Fruit fly (Drosophila melanogaster) whole organism, embryonic: ENCODE results near the gene cup.
A peak's percentile ranks its signal among the peaks of the same experiment; 100 is the strongest.

ENCODE experiments used
- CG10366 ChIP-seq: fragments of 200-800 bp; sonication (Bioruptor generic); IDR thresholded peaks from 2 replicates; pipeline ENCODE4 v1.3.6; 2022; ENCODE audit warnings: missing biosample characterization, missing genetic modification characterization
- CG11696 ChIP-seq: fragments of 200-800 bp; sonication (Bioruptor generic); IDR thresholded peaks from 2 replicates; pipeline ENCODE4 v1.3.6; 2022; ENCODE audit warnings: missing biosample characterization, missing genetic modification characterization
- CG11723 ChIP-seq: fragments of 200-800 bp; sonication (Bioruptor generic); optimal IDR thresholded peaks from 2 replicates; lab custom pipeline; 2017; ENCODE audit warnings: missing biosample characterization, mild to moderate bottlenecking, missing genetic modification characterization
- CG12769 ChIP-seq: fragments of 200-800 bp; sonication (Bioruptor generic); optimal IDR thresholded peaks from 2 replicates; lab custom pipeline; 2019; ENCODE audit warnings: missing biosample characterization, mild to moderate bottlenecking, missing genetic modification characterization, moderate library complexity
- CG13296 ChIP-seq: fragments of 200-800 bp; sonication (Bioruptor generic); optimal IDR thresholded peaks from 3 replicates; lab custom pipeline; 2018; ENCODE audit warnings: missing biosample characterization, mild to moderate bottlenecking, missing genetic modification characterization
- CG13624 ChIP-seq: fragments of 200-800 bp; sonication (Bioruptor generic); optimal IDR thresholded peaks from 2 replicates; lab custom pipeline; 2016; ENCODE audit warnings: missing biosample characterization, missing genetic modification characterization
- CG14860 ChIP-seq: fragments of 200-800 bp; sonication (Bioruptor generic); IDR thresholded peaks from 3 replicates; pipeline ENCODE4 v1.3.6; 2022; ENCODE audit warnings: missing biosample characterization, missing genetic modification characterization; ENCODE audit not compliant: partially characterized antibody
- CG14965 ChIP-seq: fragments of 200-800 bp; sonication (Bioruptor generic); optimal IDR thresholded peaks from 2 replicates; lab custom pipeline; 2016; ENCODE audit warnings: missing biosample characterization, missing genetic modification characterization, borderline replicate concordance
- CG15479 ChIP-seq: fragments of 200-800 bp; sonication (Bioruptor generic); optimal IDR thresholded peaks from 3 replicates; lab custom pipeline; 2019; ENCODE audit warnings: missing biosample characterization, mild to moderate bottlenecking, missing genetic modification characterization, moderate library complexity
- CG16815 ChIP-seq: fragments of 200-800 bp; sonication (Bioruptor generic); optimal IDR thresholded peaks from 3 replicates; lab custom pipeline; 2017; ENCODE audit warnings: missing biosample characterization, mild to moderate bottlenecking, missing genetic modification characterization
- CG17186 ChIP-seq: fragments of 200-800 bp; sonication (Bioruptor generic); optimal IDR thresholded peaks from 3 replicates; lab custom pipeline; 2017; ENCODE audit warnings: missing biosample characterization, missing genetic modification reagents, missing genetic modification characterization
- CG17328 ChIP-seq: fragments of 200-800 bp; sonication (Bioruptor generic); IDR thresholded peaks from 2 replicates; pipeline ENCODE4 v1.3.6; 2022; ENCODE audit warnings: missing biosample characterization, missing genetic modification characterization
- CG18619 ChIP-seq: fragments of 200-800 bp; sonication (Bioruptor generic); optimal IDR thresholded peaks from 3 replicates; lab custom pipeline; 2017; ENCODE audit warnings: missing biosample characterization, mild to moderate bottlenecking, missing genetic modification characterization
- CG2875 ChIP-seq: fragments of 200-800 bp; sonication (Bioruptor generic); optimal IDR thresholded peaks from 2 replicates; lab custom pipeline; 2017; ENCODE audit warnings: missing biosample characterization, mild to moderate bottlenecking, missing genetic modification characterization, missing genetic modification reagents
- CG30020 ChIP-seq: fragments of 200-800 bp; optimal IDR thresholded peaks from 2 replicates; lab custom pipeline; 2019; ENCODE audit warnings: missing biosample characterization, mild to moderate bottlenecking, missing genetic modification characterization, moderate library complexity
- CG32767 ChIP-seq: fragments of 200-800 bp; sonication (Bioruptor generic); IDR thresholded peaks from 2 replicates; pipeline ENCODE4 v1.3.6; 2022; ENCODE audit warnings: missing biosample characterization, missing genetic modification characterization
- CG33213 ChIP-seq: fragments of 200-800 bp; sonication (Bioruptor generic); optimal IDR thresholded peaks from 3 replicates; lab custom pipeline; 2016; ENCODE audit warnings: missing biosample characterization, missing genetic modification characterization
- CG3847 ChIP-seq: fragments of 200-800 bp; sonication (Bioruptor generic); IDR thresholded peaks from 2 replicates; pipeline ENCODE4 v1.3.6; 2022; ENCODE audit warnings: missing biosample characterization, missing genetic modification characterization
- CG43689 ChIP-seq: fragments of 200-800 bp; sonication (Bioruptor generic); IDR thresholded peaks from 2 replicates; pipeline ENCODE4 v1.3.6; 2022; ENCODE audit warnings: missing biosample characterization, missing genetic modification characterization
- CG4854 ChIP-seq: fragments of 200-800 bp; sonication (Bioruptor generic); optimal IDR thresholded peaks from 2 replicates; lab custom pipeline; 2016; ENCODE audit warnings: missing biosample characterization, missing genetic modification characterization, inconsistent platforms
- CG6683 ChIP-seq: fragments of 200-800 bp; sonication (Bioruptor generic); optimal IDR thresholded peaks from 2 replicates; lab custom pipeline; 2017; ENCODE audit warnings: missing biosample characterization, mild to moderate bottlenecking, missing genetic modification characterization, missing genetic modification reagents
- CG6689 ChIP-seq: fragments of 200-800 bp; sonication (Bioruptor generic); IDR thresholded peaks from 2 replicates; pipeline ENCODE4 v1.3.6; 2022; ENCODE audit warnings: missing biosample characterization, missing genetic modification characterization
- CG6791 ChIP-seq: fragments of 200-800 bp; sonication (Bioruptor generic); IDR thresholded peaks from 3 replicates; pipeline ENCODE4 v1.3.6; 2022; ENCODE audit warnings: missing biosample characterization, missing genetic modification characterization; ENCODE audit not compliant: partially characterized antibody
- CG7928 ChIP-seq: fragments of 200-800 bp; sonication (Bioruptor generic); optimal IDR thresholded peaks from 2 replicates; lab custom pipeline; 2017; ENCODE audit warnings: missing biosample characterization, mild to moderate bottlenecking, missing genetic modification characterization
- CTCF ChIP-seq: fragments of 200-800 bp; sonication (Bioruptor generic); optimal IDR thresholded peaks from 2 replicates; lab custom pipeline; 2017; ENCODE audit warnings: missing biosample characterization, mild to moderate bottlenecking, missing genetic modification characterization, moderate library complexity
- Deaf1 ChIP-seq: fragments of 200-800 bp; optimal IDR thresholded peaks from 3 replicates; lab custom pipeline; 2019; ENCODE audit warnings: missing biosample characterization, mild to moderate bottlenecking, missing genetic modification characterization, moderate library complexity
- Doc3 ChIP-seq: fragments of 200-800 bp; sonication (Bioruptor generic); IDR thresholded peaks from 3 replicates; pipeline ENCODE4 v1.3.6; 2022; ENCODE audit warnings: missing biosample characterization, missing genetic modification characterization; ENCODE audit not compliant: partially characterized antibody
- E2f1 ChIP-seq: fragments of 200-800 bp; sonication (Bioruptor generic); IDR thresholded peaks from 2 replicates; pipeline ENCODE4 v1.3.6; 2022; ENCODE audit warnings: missing biosample characterization, missing genetic modification characterization
- ERR ChIP-seq: fragments of 200-800 bp; sonication (Bioruptor generic); optimal IDR thresholded peaks from 2 replicates; lab custom pipeline; 2016; ENCODE audit warnings: missing biosample characterization, missing genetic modification characterization
- Hr3 ChIP-seq: fragments of 200-800 bp; sonication (Bioruptor generic); optimal IDR thresholded peaks from 3 replicates; lab custom pipeline; 2016; ENCODE audit warnings: missing biosample characterization, missing genetic modification characterization
- Hr78 ChIP-seq, 2 experiments: fragments of 200-800 bp in 1 of 2; fragments of >200 bp in 1 of 2; sonication (Bioruptor generic) in 1 of 2; optimal IDR thresholded peaks; 2 replicates each; lab custom pipeline; 2017 to 2019; ENCODE audit warnings: missing biosample characterization in 2 of 2, missing genetic modification characterization in 2 of 2, mild to moderate bottlenecking in 1 of 2, moderate library complexity in 1 of 2
- Nf-YB ChIP-seq: fragments of 200-800 bp; sonication (Bioruptor generic); optimal IDR thresholded peaks from 3 replicates; lab custom pipeline; 2019; ENCODE audit warnings: missing biosample characterization, mild to moderate bottlenecking, missing genetic modification characterization, moderate library complexity
- Spps ChIP-seq: fragments of 200-800 bp; sonication (Bioruptor generic); optimal IDR thresholded peaks from 2 replicates; lab custom pipeline; 2018; ENCODE audit warnings: missing biosample characterization, mild to moderate bottlenecking, missing genetic modification characterization
- amos ChIP-seq: fragments of 200-800 bp; sonication (Bioruptor generic); IDR thresholded peaks from 2 replicates; pipeline ENCODE4 v1.3.6; 2022; ENCODE audit warnings: missing biosample characterization, missing genetic modification characterization; ENCODE audit not compliant: partially characterized antibody
- ap ChIP-seq: fragments of 200-800 bp; sonication (Bioruptor generic); IDR thresholded peaks from 2 replicates; pipeline ENCODE4 v1.3.6; 2022; ENCODE audit warnings: missing biosample characterization, missing genetic modification characterization
- da ChIP-seq: fragments of 200-800 bp; sonication (Bioruptor generic); optimal IDR thresholded peaks from 2 replicates; lab custom pipeline; 2016; ENCODE audit warnings: missing biosample characterization, missing genetic modification characterization
- dm ChIP-seq: fragments of 200-800 bp; sonication (Bioruptor generic); optimal IDR thresholded peaks from 3 replicates; lab custom pipeline; 2016; ENCODE audit warnings: missing biosample characterization, missing genetic modification characterization
- fd3F ChIP-seq: fragments of 200-800 bp; sonication (Bioruptor generic); optimal IDR thresholded peaks from 2 replicates; lab custom pipeline; 2018; ENCODE audit warnings: missing biosample characterization, mild to moderate bottlenecking, missing genetic modification characterization, moderate library complexity
- gsb ChIP-seq: fragments of 200-800 bp; sonication (Bioruptor generic); IDR thresholded peaks from 2 replicates; pipeline ENCODE4 v1.3.6; 2022; ENCODE audit warnings: missing biosample characterization, missing genetic modification characterization
- gt ChIP-seq: fragments of 200-800 bp; sonication (Bioruptor generic); IDR thresholded peaks from 2 replicates; pipeline ENCODE4 v1.3.6; 2022; ENCODE audit warnings: missing biosample characterization, missing genetic modification characterization
- jumu ChIP-seq: fragments of 200-800 bp; sonication (Bioruptor generic); optimal IDR thresholded peaks from 3 replicates; lab custom pipeline; 2016; ENCODE audit warnings: missing biosample characterization, missing genetic modification characterization
- mam ChIP-seq: fragments of 200-800 bp; sonication (Bioruptor generic); optimal IDR thresholded peaks from 3 replicates; lab custom pipeline; 2016; ENCODE audit warnings: missing biosample characterization, missing genetic modification characterization
- nerfin-2 ChIP-seq: fragments of 200-800 bp; sonication (Bioruptor generic); IDR thresholded peaks from 2 replicates; pipeline ENCODE4 v1.3.6; 2022; ENCODE audit warnings: missing biosample characterization, missing genetic modification characterization; ENCODE audit not compliant: partially characterized antibody
- peb ChIP-seq: fragments of 200-800 bp; sonication (Bioruptor generic); IDR thresholded peaks from 2 replicates; pipeline ENCODE4 v1.3.6; 2022; ENCODE audit warnings: missing biosample characterization, missing genetic modification characterization
- slp2 ChIP-seq: fragments of 200-800 bp; sonication (Bioruptor generic); optimal IDR thresholded peaks from 2 replicates; lab custom pipeline; 2016; ENCODE audit warnings: missing biosample characterization, missing genetic modification characterization
- sqz ChIP-seq: fragments of 200-800 bp; sonication (Bioruptor generic); optimal IDR thresholded peaks from 3 replicates; lab custom pipeline; 2018; ENCODE audit warnings: missing biosample characterization, mild to moderate bottlenecking, missing genetic modification characterization
- ssp ChIP-seq: fragments of 200-800 bp; sonication (Bioruptor generic); IDR thresholded peaks from 2 replicates; pipeline ENCODE4 v1.3.6; 2022; ENCODE audit warnings: missing biosample characterization, missing genetic modification characterization
- unpg ChIP-seq: fragments of 200-800 bp; sonication (Bioruptor generic); optimal IDR thresholded peaks from 3 replicates; lab custom pipeline; 2018; ENCODE audit warnings: missing biosample characterization, mild to moderate bottlenecking, missing genetic modification characterization, moderate library complexity
- vfl ChIP-seq: fragments of 200-800 bp; sonication (Bioruptor generic); optimal IDR thresholded peaks from 2 replicates; lab custom pipeline; 2016; ENCODE audit warnings: missing biosample characterization, missing genetic modification characterization

The cup gene

DNA sequence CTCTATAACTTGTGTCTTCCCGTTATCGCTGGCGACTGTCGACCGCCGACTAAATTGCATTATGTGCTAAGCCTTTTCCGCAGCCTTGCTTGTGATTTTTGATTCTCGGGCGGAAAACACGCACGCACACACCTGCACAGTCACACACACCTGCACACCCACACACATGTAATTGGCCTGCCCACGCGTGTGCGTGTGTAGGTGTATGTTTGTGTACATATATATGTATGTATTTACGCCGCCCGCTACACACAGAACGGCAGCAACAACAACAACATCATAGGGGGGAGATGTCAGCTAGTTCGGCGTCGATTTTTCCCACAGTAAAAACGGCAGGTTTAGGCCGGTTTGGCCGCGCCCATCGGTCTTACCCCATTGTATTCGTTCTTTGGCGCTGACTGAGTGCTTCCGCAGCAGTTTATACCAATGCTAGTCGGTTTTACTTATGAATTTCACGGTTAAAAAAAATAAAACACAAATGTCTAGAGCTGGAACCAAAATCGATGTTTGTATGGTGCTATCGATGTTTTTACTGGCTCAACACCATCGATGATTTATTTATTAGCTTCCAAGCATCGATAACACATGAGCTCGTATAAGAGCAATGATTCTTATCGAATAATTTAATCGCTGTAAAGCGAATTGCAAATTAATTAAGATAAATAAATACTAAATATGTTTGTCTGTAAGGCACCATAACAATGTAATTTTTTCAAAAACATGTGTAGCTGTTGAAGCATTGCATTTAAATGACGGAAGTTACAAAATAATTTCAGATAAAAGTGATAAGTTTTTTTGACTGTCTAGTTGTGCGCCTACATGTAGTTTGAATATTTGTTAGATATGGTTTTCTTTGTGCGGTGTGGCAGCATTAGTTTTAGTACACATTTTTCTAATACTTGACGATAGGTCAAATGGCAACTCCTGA lies 59.6 kb downstream of the cup start, which contains the start of gene homer (continued):
- TF ChIP-seq peb (GFP tag; lab: Robert Waterston, UW) (no peak), nerfin-2 (GFP tag; lab: Robert Waterston, UW) (peak; percentile 97), CG6689 (GFP tag; lab: Robert Waterston, UW) (no peak), CG15479 (GFP tag; lab: Kevin White, UChicago) (no peak), Nf-YB (GFP tag; lab: Kevin White, UChicago) (peak; percentile 33), da (GFP tag; lab: Kevin White, UChicago) (peak; percentile 22), Deaf1 (tag; lab: Kevin White, UChicago) (no peak), CG12769 (tag; lab: Kevin White, UChicago) (peak; percentile 8), CG17328 (GFP tag; lab: Robert Waterston, UW) (no peak), unpg (GFP tag; lab: Kevin White, UChicago) (no peak), amos (GFP tag; lab: Robert Waterston, UW) (peak; percentile 95), CTCF (no peak), CG11723 (GFP tag; lab: Kevin White, UChicago) (no peak), CG30020 (tag; lab: Kevin White, UChicago) (peak; percentile 18), CG43689 (GFP tag; lab: Robert Waterston, UW) (no peak), E2f1 (GFP tag; lab: Robert Waterston, UW) (no peak), CG6683 (no peak), CG13296 (peak; percentile 33), CG18619 (GFP tag; lab: Kevin White, UChicago) (no peak), fd3F (no peak), Spps (tag; lab: Kevin White, UChicago) (no peak), CG10366 (no peak), slp2 (no peak), CG14860 (GFP tag; lab: Robert Waterston, UW) (peak; percentile 96), ERR (GFP tag; lab: Kevin White, UChicago) (no peak), dm (GFP tag; lab: Kevin White, UChicago) (peak; percentile 27), ap (GFP tag; lab: Robert Waterston, UW) (no peak), Hr78 (GFP tag; optimal IDR thresholded peaks at IDR 0.05; lab: Kevin White, UChicago) (peak in 1 of 2 experiments; percentile 100), gt (GFP tag; lab: Robert Waterston, UW) (no peak), jumu (GFP tag; lab: Kevin White, UChicago) (no peak), CG7928 (GFP tag; lab: Kevin White, UChicago) (no peak), CG4854 (GFP tag; lab: Kevin White, UChicago) (no peak), sqz (GFP tag; lab: Kevin White, UChicago) (no peak), CG17186 (peak; percentile 1), CG2875 (no peak), CG16815 (GFP tag; lab: Kevin White, UChicago) (no peak), gsb (GFP tag; lab: Robert Waterston, UW) (no peak), CG6791 (GFP tag; lab: Robert Waterston, UW) (peak; percentile 97), CG13624 (no peak), CG33213 (GFP tag; lab: Kevin White, UChicago) (no peak), Hr3 (no peak), vfl (GFP tag; lab: Kevin White, UChicago) (no peak), ssp (GFP tag; lab: Robert Waterston, UW) (no peak), Doc3 (GFP tag; lab: Robert Waterston, UW) (peak; percentile 78), CG14965 (GFP tag; lab: Kevin White, UChicago) (no peak), CG3847 (GFP tag; lab: Robert Waterston, UW) (no peak), CG32767 (GFP tag; lab: Robert Waterston, UW) (peak; percentile 53; the same call in 1 of the 2 replicates), mam (GFP tag; lab: Kevin White, UChicago) (no peak), CG11696 (no peak)
